5 worm cellular contexts compared by ENCODE assay signal in genomic region chrIV:2599634-2600033, ce11.
A peak's percentile ranks its signal among the peaks of the same experiment; 100 is the strongest.
TF ChIP-seq lines count a peak whose summit lies in the region.

No protein-coding gene starts in this region.

TF ChIP-seq in whole organism, L1 larva, 84 proteins besides CTCF, POLR2A, EP300 and RAD21 (continues in another document):
- TF ChIP-seq alr-1 (tag; optimal IDR thresholded peaks at IDR 0.05; lab: Kevin White, UChicago; ENCODE audit: borderline replicate concordance), result no peak
- TF ChIP-seq nhr-47 (tag; optimal IDR thresholded peaks at IDR 0.05; lab: Kevin White, UChicago), result peak; percentile 88
- TF ChIP-seq nhr-237 (tag; optimal IDR thresholded peaks at IDR 0.05; lab: Kevin White, UChicago), result peak; percentile 4
- TF ChIP-seq C34B4.2 (tag; optimal IDR thresholded peaks at IDR 0.05; lab: Kevin White, UChicago), result no peak
- TF ChIP-seq lin-39 (tag; optimal IDR thresholded peaks at IDR 0.05; lab: Kevin White, UChicago), result peak; percentile 38
- peak; percentile 68 for TF ChIP-seq isw-1 (GFP tag; IDR thresholded peaks at IDR 0.05; lab: Robert Waterston, UW)
- TF ChIP-seq aly-2 (tag; optimal IDR thresholded peaks at IDR 0.05; lab: Kevin White, UChicago), result no peak
- peak; percentile 87 for TF ChIP-seq swsn-7 (tag; optimal IDR thresholded peaks at IDR 0.05; lab: Kevin White, UChicago)
- peak; percentile 74 for TF ChIP-seq xbp-1 (tag; optimal IDR thresholded peaks at IDR 0.05; lab: Kevin White, UChicago)
- peak; percentile 39 for TF ChIP-seq F16B12.6 (tag; optimal IDR thresholded peaks at IDR 0.05; lab: Kevin White, UChicago)
- TF ChIP-seq mdl-1 (tag; optimal IDR thresholded peaks at IDR 0.05; lab: Kevin White, UChicago), result peak in 1 of 2 experiments; percentile 93
- peak; percentile 23 for TF ChIP-seq snpc-4 (tag; optimal IDR thresholded peaks at IDR 0.05; lab: Kevin White, UChicago)
- TF ChIP-seq ceh-63 (GFP tag; optimal IDR thresholded peaks at IDR 0.05; lab: Kevin White, UChicago), result no peak
- TF ChIP-seq irx-1 (tag; optimal IDR thresholded peaks at IDR 0.05; lab: Kevin White, UChicago), result peak; percentile 73
- peak; percentile 51 to 80 (median 68) for TF ChIP-seq ceh-82 (tag; optimal IDR thresholded peaks at IDR 0.05; lab: Kevin White, UChicago)
- TF ChIP-seq ceh-8 (GFP tag; optimal IDR thresholded peaks at IDR 0.05; lab: Kevin White, UChicago), result no peak
- TF ChIP-seq egl-13 (tag; optimal IDR thresholded peaks at IDR 0.05; lab: Kevin White, UChicago), result peak; percentile 59
- no peak for TF ChIP-seq vab-15 (tag; optimal IDR thresholded peaks at IDR 0.05; lab: Kevin White, UChicago)

TF ChIP-seq in whole organism, L3 larva, 47 proteins besides CTCF, POLR2A, EP300 and RAD21 (continues in another document):
- TF ChIP-seq nhr-43 (tag; optimal IDR thresholded peaks at IDR 0.05; lab: Kevin White, UChicago; ENCODE audit: poor library complexity, severe bottlenecking) (peak; percentile 49), elt-1 (tag; optimal IDR thresholded peaks at IDR 0.05; lab: Kevin White, UChicago) (peak; percentile 8), ztf-4 (tag; optimal IDR thresholded peaks at IDR 0.05; lab: Kevin White, UChicago) (peak; percentile 36), ceh-82 (tag; optimal IDR thresholded peaks at IDR 0.05; lab: Kevin White, UChicago) (peak; percentile 23), pha-4 (tag; optimal IDR thresholded peaks at IDR 0.05; lab: Kevin White, UChicago) (peak; percentile 95), nhr-67 (tag; optimal IDR thresholded peaks at IDR 0.05; lab: Kevin White, UChicago) (no peak), hmg-11 (tag; optimal IDR thresholded peaks at IDR 0.05; lab: Kevin White, UChicago) (peak; percentile 92), zag-1 (tag; optimal IDR thresholded peaks at IDR 0.05; lab: Kevin White, UChicago) (no peak), nhr-11 (tag; optimal IDR thresholded peaks at IDR 0.05; lab: Kevin White, UChicago) (peak; percentile 1), ztf-11 (tag; optimal IDR thresholded peaks at IDR 0.05; lab: Kevin White, UChicago) (no peak), nhr-25 (tag; optimal IDR thresholded peaks at IDR 0.05; lab: Kevin White, UChicago) (peak; percentile 86), skn-1 (tag; optimal IDR thresholded peaks at IDR 0.05; lab: Kevin White, UChicago) (peak; percentile 27), nhr-28 (tag; optimal IDR thresholded peaks at IDR 0.05; lab: Kevin White, UChicago) (no peak), aly-2 (tag; optimal IDR thresholded peaks at IDR 0.05; lab: Kevin White, UChicago) (no peak), mdl-1 (tag; optimal IDR thresholded peaks at IDR 0.05; lab: Kevin White, UChicago) (peak; percentile 42), tbx-2 (tag; optimal IDR thresholded peaks at IDR 0.05; lab: Kevin White, UChicago) (peak; percentile 44), ceh-28 (tag; optimal IDR thresholded peaks at IDR 0.05; lab: Kevin White, UChicago) (peak; percentile 87), sea-2 (GFP tag; optimal IDR thresholded peaks at IDR 0.05; lab: Kevin White, UChicago) (peak; percentile 18), nfya-1 (tag; optimal IDR thresholded peaks at IDR 0.05; lab: Kevin White, UChicago; ENCODE audit: insufficient read depth) (peak; percentile 94)

TF ChIP-seq in whole organism, early embryonic, 17 proteins besides CTCF, POLR2A, EP300 and RAD21:
- TF ChIP-seq sea-1 (GFP tag; conservative IDR thresholded peaks at IDR 0.05; lab: Robert Waterston, UW) (no peak), hmbx-1 (tag; optimal IDR thresholded peaks at IDR 0.05; lab: Kevin White, UChicago) (no peak), F13C5.2 (tag; optimal IDR thresholded peaks at IDR 0.05; lab: Kevin White, UChicago) (peak; percentile 21), hnd-1 (tag; optimal IDR thresholded peaks at IDR 0.05; lab: Kevin White, UChicago) (no peak), aly-1 (tag; optimal IDR thresholded peaks at IDR 0.05; lab: Kevin White, UChicago) (no peak), ceh-36 (tag; optimal IDR thresholded peaks at IDR 0.05; lab: Kevin White, UChicago) (no peak)

TF ChIP-seq in whole organism, midembryonic, 9 proteins besides CTCF, POLR2A, EP300 and RAD21:
- TF ChIP-seq ref-1 (GFP tag; conservative IDR thresholded peaks at IDR 0.05; lab: Robert Waterston, UW), result no peak
- TF ChIP-seq T22C8.4 (GFP tag; IDR thresholded peaks at IDR 0.05; lab: Robert Waterston, UW), result peak; percentile 9; the same call in 1 of the 2 replicates
- TF ChIP-seq klf-2 (GFP tag; conservative IDR thresholded peaks at IDR 0.05; lab: Robert Waterston, UW), result no peak

TF ChIP-seq in whole organism, young adult, 124 proteins besides CTCF, POLR2A, EP300 and RAD21:
- TF ChIP-seq lin-26 (GFP tag; IDR thresholded peaks at IDR 0.05; lab: Robert Waterston, UW) (0 out of 2 replicates have a peak, but pooled peaks have one; percentile 37), F37B4.10 (GFP tag; IDR thresholded peaks at IDR 0.05; lab: Robert Waterston, UW) (no peak), hmg-1.2 (GFP tag; IDR thresholded peaks at IDR 0.05; lab: Robert Waterston, UW) (peak; percentile 87), pha-4 (tag; optimal IDR thresholded peaks at IDR 0.05; lab: Kevin White, UChicago) (peak; percentile 21), C06A6.2 (GFP tag; conservative IDR thresholded peaks at IDR 0.05; lab: Robert Waterston, UW) (0 out of 2 replicates have a peak, but pooled peaks have one; percentile 42), T07F8.4 (tag; optimal IDR thresholded peaks at IDR 0.05; lab: Kevin White, UChicago) (no peak), lin-40 (tag; optimal IDR thresholded peaks at IDR 0.05; lab: Kevin White, UChicago) (peak; percentile 73), K12H6.12 (tag; optimal IDR thresholded peaks at IDR 0.05; lab: Kevin White, UChicago) (peak; percentile 32), snpc-4 (GFP tag; optimal IDR thresholded peaks at IDR 0.05; lab: Kevin White, UChicago) (no peak), snpc-4 (tag; optimal IDR thresholded peaks at IDR 0.05; lab: Kevin White, UChicago) (peak in 1 of 4 experiments; percentile 43), tlf-1 (GFP tag; optimal IDR thresholded peaks at IDR 0.05; lab: Kevin White, UChicago) (peak; percentile 47), hrde-1 (tag; optimal IDR thresholded peaks at IDR 0.05; lab: Kevin White, UChicago; ENCODE audit: borderline replicate concordance) (no peak), K11D2.4 (GFP tag; IDR thresholded peaks at IDR 0.05; lab: Robert Waterston, UW) (peak; percentile 60; the same call in 1 of the 2 replicates), atf-7 (tag; optimal IDR thresholded peaks at IDR 0.05; lab: Kevin White, UChicago) (no peak), attf-5 (GFP tag; optimal IDR thresholded peaks at IDR 0.05; lab: Kevin White, UChicago) (peak; percentile 85), zfh-2 (GFP tag; conservative IDR thresholded peaks at IDR 0.05; lab: Robert Waterston, UW) (peak; percentile 60), ztf-26 (tag; optimal IDR thresholded peaks at IDR 0.05; lab: Kevin White, UChicago) (peak; percentile 19), ama-1 (optimal IDR thresholded peaks at IDR 0.05; lab: Kevin White, UChicago) (peak; percentile 78), ama-1 (GFP tag; optimal IDR thresholded peaks at IDR 0.05; lab: Kevin White, UChicago) (no peak), nfyb-1 (GFP tag; IDR thresholded peaks at IDR 0.05; lab: Robert Waterston, UW) (peak; percentile 60; the same call in 1 of the 2 replicates), ekl-4 (GFP tag; IDR thresholded peaks at IDR 0.05; lab: Robert Waterston, UW) (0 out of 2 replicates have a peak, but pooled peaks have one; percentile 45), B0261.1 (tag; optimal IDR thresholded peaks at IDR 0.05; lab: Kevin White, UChicago) (no peak), somi-1 (GFP tag; optimal IDR thresholded peaks at IDR 0.05; lab: Kevin White, UChicago) (peak; percentile 44), D2030.7 (GFP tag; IDR thresholded peaks at IDR 0.05; lab: Robert Waterston, UW) (no peak), cebp-1 (GFP tag; IDR thresholded peaks at IDR 0.05; lab: Robert Waterston, UW) (peak; percentile 58; the same call in 1 of the 2 replicates), cebp-1 (tag; optimal IDR thresholded peaks at IDR 0.05; lab: Kevin White, UChicago) (peak; percentile 75), attf-3 (GFP tag; conservative IDR thresholded peaks at IDR 0.05; lab: Robert Waterston, UW) (0 out of 2 replicates have a peak, but pooled peaks have one; percentile 12), die-1 (tag; optimal IDR thresholded peaks at IDR 0.05; lab: Kevin White, UChicago) (no peak), let-526 (GFP tag; IDR thresholded peaks at IDR 0.05; lab: Robert Waterston, UW) (no peak), nhr-80 (tag; optimal IDR thresholded peaks at IDR 0.05; lab: Kevin White, UChicago) (peak; percentile 73), lin-54 (GFP tag; optimal IDR thresholded peaks at IDR 0.05; lab: Kevin White, UChicago) (peak; percentile 43), tbp1 (GFP tag; optimal IDR thresholded peaks at IDR 0.05; lab: Kevin White, UChicago) (peak; percentile 41), zim-3 (tag; optimal IDR thresholded peaks at IDR 0.05; lab: Kevin White, UChicago) (no peak), dox-1 (GFP tag; IDR thresholded peaks at IDR 0.05; lab: Robert Waterston, UW) (peak; percentile 72), Y53G8AR.9 (GFP tag; conservative IDR thresholded peaks at IDR 0.05; lab: Robert Waterston, UW) (no peak), ceh-27 (GFP tag; optimal IDR thresholded peaks at IDR 0.05; lab: Kevin White, UChicago) (peak; percentile 68), lin-35 (GFP tag; optimal IDR thresholded peaks at IDR 0.05; lab: Kevin White, UChicago) (peak in 1 of 3 experiments; percentile 52), F23B12.7 (tag; optimal IDR thresholded peaks at IDR 0.05; lab: Kevin White, UChicago; ENCODE audit: insufficient read depth) (peak; percentile 29), B0336.3 (GFP tag; IDR thresholded peaks at IDR 0.05; lab: Robert Waterston, UW) (0 out of 2 replicates have a peak, but pooled peaks have one; percentile 52), F33H1.4 (GFP tag; IDR thresholded peaks at IDR 0.05; lab: Robert Waterston, UW) (0 out of 2 replicates have a peak, but pooled peaks have one; percentile 14), Y53F4B.3 (GFP tag; IDR thresholded peaks at IDR 0.05; lab: Robert Waterston, UW) (no peak), F10E7.11 (tag; optimal IDR thresholded peaks at IDR 0.05; lab: Kevin White, UChicago) (no peak), tbx-9 (tag; optimal IDR thresholded peaks at IDR 0.05; lab: Kevin White, UChicago; ENCODE audit: borderline replicate concordance) (no peak), rec-8 (tag; optimal IDR thresholded peaks at IDR 0.05; lab: Kevin White, UChicago) (no peak), madf-10 (tag; optimal IDR thresholded peaks at IDR 0.05; lab: Kevin White, UChicago) (peak; percentile 19), mcd-1 (GFP tag; IDR thresholded peaks at IDR 0.05; lab: Robert Waterston, UW) (peak; percentile 70), ztf-18 (tag; optimal IDR thresholded peaks at IDR 0.05; lab: Kevin White, UChicago) (peak; percentile 15), pbrm-1 (GFP tag; IDR thresholded peaks at IDR 0.05; lab: Robert Waterston, UW) (peak; percentile 76)

Comparison
In these comparisons a context has a peak if more than half of its experiments do, and no peak if none do; other contexts are left out.
1. Of the 8 proteins assayed by ChIP-seq in both whole organism, young adult and whole organism, L1 larva: peak only in whole organism, young adult: none; only in whole organism, L1 larva: dpl-1, efl-1, nhr-90 and unc-130; in both: none; in neither: 1; mixed calls (peak in some experiments, not most) for 3.